Worm (Caenorhabditis elegans) whole organism, late embryonic: ENCODE data around the gene aakg-1.
A peak's percentile ranks its signal among the peaks of the same experiment; 100 is the strongest.

Source experiments
- dve-1 ChIP-seq: sonication (generic microtip); optimal IDR thresholded peaks from 2 replicates; lab custom pipeline; 2017; ENCODE audit warnings: antibody characterized with exemption, mild to moderate bottlenecking, missing genetic modification characterization, missing compliant biosample characterization
- elt-2 ChIP-seq: sonication (generic microtip); optimal IDR thresholded peaks from 2 replicates; lab custom pipeline; 2016; ENCODE audit warnings: missing genetic modification reagents, missing genetic modification characterization, missing compliant biosample characterization
- fkh-10 ChIP-seq: fragments of 150-350 bp; optimal IDR thresholded peaks from 2 replicates; lab custom pipeline; 2014; ENCODE audit warnings: missing biosample characterization, missing genetic modification reagents, missing genetic modification characterization
- pag-3 ChIP-seq: sonication (generic microtip); optimal IDR thresholded peaks from 2 replicates; lab custom pipeline; 2016; ENCODE audit warnings: missing compliant biosample characterization, missing genetic modification characterization, borderline replicate concordance
- pqm-1 ChIP-seq: sonication (generic microtip); optimal IDR thresholded peaks from 2 replicates; lab custom pipeline; 2016; ENCODE audit warnings: missing genetic modification characterization, missing compliant biosample characterization
- unc-86 ChIP-seq: sonication (generic microtip); optimal IDR thresholded peaks from 2 replicates; lab custom pipeline; 2016; ENCODE audit warnings: missing genetic modification characterization, missing compliant biosample characterization

DNA sequence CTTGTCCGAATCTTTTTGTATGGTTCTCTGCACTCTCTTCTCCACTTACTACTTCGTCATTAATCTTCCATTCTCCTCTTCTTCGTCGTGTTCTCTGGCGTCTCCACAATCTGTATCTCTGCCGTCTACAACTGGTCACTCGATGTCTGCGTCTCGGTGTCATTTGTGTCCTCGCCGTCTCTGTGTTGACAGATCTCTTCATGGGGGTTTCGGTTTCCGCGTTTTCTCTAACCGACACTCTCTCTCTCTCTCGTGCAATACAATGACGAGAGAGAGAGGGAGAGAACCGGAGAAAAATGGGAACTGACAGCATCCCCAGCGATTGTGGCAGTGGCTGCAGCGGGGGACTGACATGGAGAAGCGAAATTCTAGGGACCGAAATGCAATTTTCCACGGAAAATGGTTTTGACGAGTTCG, 37.3 kb upstream of the aakg-1 start:
- TF ChIP-seq fkh-10 (GFP tag; lab: Kevin White, UChicago) (peak; percentile 78), elt-2 (tag; lab: Kevin White, UChicago) (peak; percentile 13), pag-3 (tag; lab: Kevin White, UChicago) (peak; percentile 55), dve-1 (tag; lab: Kevin White, UChicago) (peak; percentile 94), unc-86 (tag; lab: Kevin White, UChicago) (peak; percentile 59), pqm-1 (tag; lab: Kevin White, UChicago) (peak; percentile 76)
